Fruit fly (Drosophila melanogaster): ENCODE results near the gene Nep3.

Nep3 gene

dm6 chrX:19964215-19964614 lies 3.1 kb downstream of the Nep3 start (continued):
- peak; percentile 70 for TF ChIP-seq CG15269 (tag; optimal IDR thresholded peaks at IDR 0.05)
- TF ChIP-seq Ets97D (GFP tag; optimal IDR thresholded peaks at IDR 0.05) = no peak
- no peak for TF ChIP-seq br (optimal IDR thresholded peaks at IDR 0.05)
- TF ChIP-seq slbo (GFP tag; IDR thresholded peaks at IDR 0.05) = peak; percentile 71
- no peak for TF ChIP-seq Sry-β (GFP tag; optimal IDR thresholded peaks at IDR 0.05)
- TF ChIP-seq CG7786 (GFP tag; optimal IDR thresholded peaks at IDR 0.05) = peak; percentile 0
- peak; percentile 22; the same call in 1 of the 2 replicates for TF ChIP-seq CG32767 (GFP tag; IDR thresholded peaks at IDR 0.05)
- peak; percentile 53 for TF ChIP-seq unpg (GFP tag; optimal IDR thresholded peaks at IDR 0.05)
- TF ChIP-seq gce (GFP tag; IDR thresholded peaks at IDR 0.05) = no peak
- TF ChIP-seq fd102C (GFP tag; optimal IDR thresholded peaks at IDR 0.05) = no peak
- no peak for TF ChIP-seq D (optimal IDR thresholded peaks at IDR 0.05)
- TF ChIP-seq D (GFP tag; optimal IDR thresholded peaks at IDR 0.05) = no peak
- peak; percentile 7 for TF ChIP-seq fd96Cb (tag; optimal IDR thresholded peaks at IDR 0.05)
- no peak for TF ChIP-seq abd-A (tag; optimal IDR thresholded peaks at IDR 0.05)
- TF ChIP-seq Hr3 (GFP tag; optimal IDR thresholded peaks at IDR 0.05) = peak; percentile 30
- TF ChIP-seq Rfx (GFP tag; IDR thresholded peaks at IDR 0.05) = peak; percentile 65
- TF ChIP-seq Elba2 (GFP tag; optimal IDR thresholded peaks at IDR 0.05) = no peak
- no peak for TF ChIP-seq CG31224 (GFP tag; IDR thresholded peaks at IDR 0.05)
- peak; percentile 25 for TF ChIP-seq CG1603 (tag; optimal IDR thresholded peaks at IDR 0.05)
- no peak for TF ChIP-seq CG14965 (GFP tag; optimal IDR thresholded peaks at IDR 0.05; ENCODE audit: borderline replicate concordance)
- TF ChIP-seq Bdp1 (GFP tag; optimal IDR thresholded peaks at IDR 0.05) = no peak
- no peak for TF ChIP-seq Jarid2 (GFP tag; optimal IDR thresholded peaks at IDR 0.05)
- no peak for TF ChIP-seq lola (GFP tag; optimal IDR thresholded peaks at IDR 0.05)
- no peak for TF ChIP-seq CG6272 (GFP tag; IDR thresholded peaks at IDR 0.05)
- no peak for TF ChIP-seq CG5245 (GFP tag; optimal IDR thresholded peaks at IDR 0.05)
- no peak for TF ChIP-seq CG2875 (GFP tag; optimal IDR thresholded peaks at IDR 0.05)
- no peak for TF ChIP-seq Atf3 (GFP tag; optimal IDR thresholded peaks at IDR 0.05)
- no peak for TF ChIP-seq Hey (tag; optimal IDR thresholded peaks at IDR 0.05)
- TF ChIP-seq tio (GFP tag; optimal IDR thresholded peaks at IDR 0.05) = peak; percentile 36
- no peak for TF ChIP-seq CG10321 (GFP tag; IDR thresholded peaks at IDR 0.05)
- TF ChIP-seq oc (tag; optimal IDR thresholded peaks at IDR 0.05) = no peak
- no peak for TF ChIP-seq lbe (GFP tag; optimal IDR thresholded peaks at IDR 0.05)
- TF ChIP-seq Opbp (GFP tag; IDR thresholded peaks at IDR 0.05; ENCODE audit: partially characterized antibody) = no peak
- TF ChIP-seq mirr (GFP tag; optimal IDR thresholded peaks at IDR 0.05) = no peak
- TF ChIP-seq CG12942 (GFP tag; optimal IDR thresholded peaks at IDR 0.05) = peak; percentile 0
- no peak for TF ChIP-seq schlank (tag; optimal IDR thresholded peaks at IDR 0.05)
- TF ChIP-seq CG3065 (GFP tag; optimal IDR thresholded peaks at IDR 0.05) = no peak
- no peak for TF ChIP-seq Trl (optimal IDR thresholded peaks at IDR 0.05)
- TF ChIP-seq Trl (GFP tag; optimal IDR thresholded peaks at IDR 0.05) = peak; percentile 10
- no peak for TF ChIP-seq Dref (GFP tag; IDR thresholded peaks at IDR 0.05)
- TF ChIP-seq CG1792 (GFP tag; optimal IDR thresholded peaks at IDR 0.05) = no peak
- TF ChIP-seq CTCF (GFP tag; optimal IDR thresholded peaks at IDR 0.05) = no peak
- no peak for TF ChIP-seq Usf (GFP tag; optimal IDR thresholded peaks at IDR 0.05)
- no peak for TF ChIP-seq bowl (GFP tag; IDR thresholded peaks at IDR 0.05)
- peak; percentile 45; the same call in 1 of the 3 replicates for TF ChIP-seq CG11695 (GFP tag; IDR thresholded peaks at IDR 0.05)
- TF ChIP-seq CG17568 (GFP tag; optimal IDR thresholded peaks at IDR 0.05) = no peak
- TF ChIP-seq CG12659 (GFP tag; optimal IDR thresholded peaks at IDR 0.05) = peak; percentile 23
- TF ChIP-seq pita (GFP tag; optimal IDR thresholded peaks at IDR 0.05) = no peak
- TF ChIP-seq twi (tag; optimal IDR thresholded peaks at IDR 0.05) = no peak
- no peak for TF ChIP-seq CG12236 (GFP tag; optimal IDR thresholded peaks at IDR 0.05)
- TF ChIP-seq CG3838 (GFP tag; optimal IDR thresholded peaks at IDR 0.05) = no peak
- TF ChIP-seq prd (optimal IDR thresholded peaks at IDR 0.05) = no peak
- no peak for TF ChIP-seq prd (GFP tag; IDR thresholded peaks at IDR 0.05)
- TF ChIP-seq so (GFP tag; IDR thresholded peaks at IDR 0.05) = no peak
